Fruit fly (Drosophila melanogaster) whole organism, embryonic: ENCODE data around the gene Rsph3.

Source experiments
- ATbp ChIP-seq: fragments of 200-800 bp; sonication (Bioruptor generic); optimal IDR thresholded peaks from 2 replicates; lab custom pipeline; 2017; ENCODE audit warnings: missing biosample characterization, mild to moderate bottlenecking, missing genetic modification characterization, missing genetic modification reagents
- Adf1 ChIP-seq: fragments of 200-800 bp; sonication (Bioruptor generic); IDR thresholded peaks from 2 replicates; pipeline ENCODE4 v1.3.6; 2022; ENCODE audit warnings: missing biosample characterization, missing genetic modification characterization
- BEAF-32 ChIP-seq: fragments of 200-800 bp; sonication (Bioruptor generic); optimal IDR thresholded peaks from 3 replicates; lab custom pipeline; 2017; ENCODE audit warnings: missing biosample characterization, missing genetic modification characterization, mild to moderate bottlenecking, moderate library complexity, missing genetic modification reagents
- Blimp-1 ChIP-seq: fragments of 200-800 bp; sonication (Bioruptor generic); optimal IDR thresholded peaks from 3 replicates; lab custom pipeline; 2018; ENCODE audit warnings: missing biosample characterization, missing genetic modification characterization, mild to moderate bottlenecking, moderate library complexity, missing genetic modification reagents
- CG10565 ChIP-seq: fragments of 200-800 bp; sonication (Bioruptor generic); optimal IDR thresholded peaks from 3 replicates; lab custom pipeline; 2016; ENCODE audit warnings: missing biosample characterization, mild to moderate bottlenecking, missing genetic modification characterization
- CG10979 ChIP-seq: fragments of 200-800 bp; sonication (Bioruptor generic); optimal IDR thresholded peaks from 2 replicates; lab custom pipeline; 2018; ENCODE audit warnings: missing biosample characterization, mild to moderate bottlenecking, missing genetic modification characterization, moderate library complexity
- CG11723 ChIP-seq: fragments of 200-800 bp; sonication (Bioruptor generic); optimal IDR thresholded peaks from 2 replicates; lab custom pipeline; 2017; ENCODE audit warnings: missing biosample characterization, mild to moderate bottlenecking, missing genetic modification characterization
- CG1233 ChIP-seq: fragments of 200-800 bp; sonication (Bioruptor generic); optimal IDR thresholded peaks from 4 replicates; lab custom pipeline; 2018; ENCODE audit warnings: missing biosample characterization, mild to moderate bottlenecking, missing genetic modification characterization
- CG12659 ChIP-seq: fragments of 200-800 bp; sonication (Bioruptor generic); optimal IDR thresholded peaks from 3 replicates; lab custom pipeline; 2017; ENCODE audit warnings: mild to moderate bottlenecking, missing biosample characterization, missing genetic modification reagents, missing genetic modification characterization
- CG13775 ChIP-seq: fragments of 200-800 bp; sonication (Bioruptor generic); optimal IDR thresholded peaks from 3 replicates; lab custom pipeline; 2017; ENCODE audit warnings: missing biosample characterization, mild to moderate bottlenecking, missing genetic modification characterization
- CG14050 ChIP-seq: fragments of 200-800 bp; sonication (Bioruptor generic); IDR thresholded peaks from 3 replicates; pipeline ENCODE4 v1.3.6; 2022; ENCODE audit warnings: missing biosample characterization, missing genetic modification characterization
- CG1602 ChIP-seq: fragments of 200-800 bp; sonication (Bioruptor generic); optimal IDR thresholded peaks from 3 replicates; lab custom pipeline; 2016; ENCODE audit warnings: missing biosample characterization, missing genetic modification characterization
- CG16815 ChIP-seq: fragments of 200-800 bp; sonication (Bioruptor generic); optimal IDR thresholded peaks from 3 replicates; lab custom pipeline; 2017; ENCODE audit warnings: missing biosample characterization, mild to moderate bottlenecking, missing genetic modification characterization
- CG16863 ChIP-seq: fragments of 200-800 bp; sonication (Bioruptor generic); optimal IDR thresholded peaks from 3 replicates; lab custom pipeline; 2016; ENCODE audit warnings: missing biosample characterization, missing genetic modification characterization
- CG17328 ChIP-seq: fragments of 200-800 bp; sonication (Bioruptor generic); IDR thresholded peaks from 2 replicates; pipeline ENCODE4 v1.3.6; 2022; ENCODE audit warnings: missing biosample characterization, missing genetic modification characterization
- CG17829 ChIP-seq: fragments of 200-800 bp; optimal IDR thresholded peaks from 2 replicates; lab custom pipeline; 2019; ENCODE audit warnings: missing biosample characterization, mild to moderate bottlenecking, missing genetic modification characterization, moderate library complexity
- CG18262 ChIP-seq: fragments of 200-800 bp; optimal IDR thresholded peaks from 3 replicates; lab custom pipeline; 2019; ENCODE audit warnings: missing biosample characterization, mild to moderate bottlenecking, missing genetic modification characterization, moderate library complexity
- CG31441 ChIP-seq: fragments of 200-800 bp; sonication (Bioruptor generic); IDR thresholded peaks from 2 replicates; pipeline ENCODE4 v1.3.6; 2022; ENCODE audit warnings: missing biosample characterization, missing genetic modification characterization
- CG32767 ChIP-seq: fragments of 200-800 bp; sonication (Bioruptor generic); IDR thresholded peaks from 2 replicates; pipeline ENCODE4 v1.3.6; 2022; ENCODE audit warnings: missing biosample characterization, missing genetic modification characterization
- CG32772 ChIP-seq: fragments of 200-800 bp; sonication (Bioruptor generic); IDR thresholded peaks from 2 replicates; pipeline ENCODE4 v1.3.6; 2022; ENCODE audit warnings: missing biosample characterization, missing genetic modification characterization
- CG34224 ChIP-seq: fragments of 200-800 bp; sonication (Bioruptor generic); IDR thresholded peaks from 3 replicates; pipeline ENCODE4 v1.3.6; 2022; ENCODE audit warnings: missing biosample characterization, missing genetic modification characterization; ENCODE audit not compliant: partially characterized antibody
- CG4424 ChIP-seq: fragments of 200-800 bp; sonication (Bioruptor generic); optimal IDR thresholded peaks from 3 replicates; lab custom pipeline; 2016; ENCODE audit warnings: missing biosample characterization, missing genetic modification characterization
- CG7839 ChIP-seq: fragments of 200-800 bp; sonication (Bioruptor generic); optimal IDR thresholded peaks from 3 replicates; lab custom pipeline; 2018; ENCODE audit warnings: missing biosample characterization, mild to moderate bottlenecking, missing genetic modification characterization, moderate library complexity
- CG9727 ChIP-seq: fragments of 200-800 bp; sonication (Bioruptor generic); optimal IDR thresholded peaks from 3 replicates; lab custom pipeline; 2017; ENCODE audit warnings: missing biosample characterization, mild to moderate bottlenecking, missing genetic modification characterization
- Eip74EF ChIP-seq, 2 experiments: fragments of 200-800 bp in 1 of 2; fragments of >200 bp in 1 of 2; sonication (Bioruptor generic) in 1 of 2; optimal IDR thresholded peaks; 2 replicates each; lab custom pipeline; 2017 to 2019; ENCODE audit warnings: missing biosample characterization in 2 of 2, missing genetic modification characterization in 2 of 2, mild to moderate bottlenecking in 1 of 2, moderate library complexity in 1 of 2
- HLH54F ChIP-seq: fragments of 200-800 bp; sonication (Bioruptor generic); optimal IDR thresholded peaks from 3 replicates; lab custom pipeline; 2016; ENCODE audit warnings: missing biosample characterization, missing genetic modification characterization
- Hmr ChIP-seq: fragments of 200-800 bp; sonication (Bioruptor generic); optimal IDR thresholded peaks from 3 replicates; lab custom pipeline; 2017; ENCODE audit warnings: mild to moderate bottlenecking, missing biosample characterization, missing genetic modification reagents, missing genetic modification characterization
- Hr3 ChIP-seq: fragments of 200-800 bp; sonication (Bioruptor generic); optimal IDR thresholded peaks from 3 replicates; lab custom pipeline; 2016; ENCODE audit warnings: missing biosample characterization, missing genetic modification characterization
- Mrtf ChIP-seq: fragments of 200-800 bp; sonication (Bioruptor generic); IDR thresholded peaks from 3 replicates; pipeline ENCODE4 v1.3.6; 2022; ENCODE audit warnings: missing biosample characterization, missing genetic modification characterization
- Myb ChIP-seq: fragments of 200-800 bp; sonication (Bioruptor generic); optimal IDR thresholded peaks from 2 replicates; lab custom pipeline; 2016; ENCODE audit warnings: missing biosample characterization, missing genetic modification characterization
- Neu2 ChIP-seq: fragments of 200-800 bp; sonication (Bioruptor generic); optimal IDR thresholded peaks from 3 replicates; lab custom pipeline; 2016; ENCODE audit warnings: missing biosample characterization, missing genetic modification characterization, borderline replicate concordance
- NfI ChIP-seq: fragments of 200-800 bp; sonication (Bioruptor generic); optimal IDR thresholded peaks from 3 replicates; lab custom pipeline; 2018; ENCODE audit warnings: missing biosample characterization, mild to moderate bottlenecking, missing genetic modification characterization, moderate library complexity
- Oli ChIP-seq: fragments of 200-800 bp; sonication (Bioruptor generic); optimal IDR thresholded peaks from 2 replicates; lab custom pipeline; 2018; ENCODE audit warnings: missing biosample characterization, mild to moderate bottlenecking, missing genetic modification characterization, moderate library complexity
- Rfx ChIP-seq: fragments of 200-800 bp; sonication (Bioruptor generic); IDR thresholded peaks from 2 replicates; pipeline ENCODE4 v1.3.6; 2022; ENCODE audit warnings: missing biosample characterization, missing genetic modification characterization
- Sox100B ChIP-seq: fragments of 200-800 bp; sonication (Bioruptor generic); optimal IDR thresholded peaks from 3 replicates; lab custom pipeline; 2018; ENCODE audit warnings: missing biosample characterization, mild to moderate bottlenecking, missing genetic modification characterization
- ci ChIP-seq: fragments of 200-800 bp; sonication (Bioruptor generic); IDR thresholded peaks from 3 replicates; pipeline ENCODE4 v1.3.6; 2022; ENCODE audit warnings: missing biosample characterization, missing genetic modification characterization
- dmrt11E ChIP-seq: fragments of 200-800 bp; sonication (Bioruptor generic); optimal IDR thresholded peaks from 3 replicates; lab custom pipeline; 2018; ENCODE audit warnings: missing biosample characterization, mild to moderate bottlenecking, missing genetic modification characterization, moderate library complexity
- en ChIP-seq: fragments of 200-800 bp; sonication (Bioruptor generic); optimal IDR thresholded peaks from 2 replicates; lab custom pipeline; 2016; ENCODE audit warnings: missing biosample characterization, missing genetic modification characterization
- fd96Cb ChIP-seq: fragments of 200-800 bp; sonication (Bioruptor generic); optimal IDR thresholded peaks from 2 replicates; lab custom pipeline; 2018; ENCODE audit warnings: missing biosample characterization, mild to moderate bottlenecking, missing genetic modification characterization, moderate library complexity
- gcm2 ChIP-seq: fragments of 200-800 bp; sonication (Bioruptor generic); optimal IDR thresholded peaks from 2 replicates; lab custom pipeline; 2016; ENCODE audit warnings: missing biosample characterization, missing genetic modification characterization
- gsb ChIP-seq: fragments of 200-800 bp; sonication (Bioruptor generic); IDR thresholded peaks from 2 replicates; pipeline ENCODE4 v1.3.6; 2022; ENCODE audit warnings: missing biosample characterization, missing genetic modification characterization
- ham ChIP-seq: fragments of 200-800 bp; sonication (Bioruptor generic); IDR thresholded peaks from 2 replicates; pipeline ENCODE4 v1.3.6; 2022; ENCODE audit warnings: missing biosample characterization, missing genetic modification characterization
- hth ChIP-seq: fragments of >200 bp; optimal IDR thresholded peaks from 2 replicates; lab custom pipeline; 2017; ENCODE audit warnings: inconsistent platforms
- ind ChIP-seq: fragments of 200-800 bp; sonication (Bioruptor generic); optimal IDR thresholded peaks from 3 replicates; lab custom pipeline; 2016; ENCODE audit warnings: missing biosample characterization, missing genetic modification characterization
- nmo ChIP-seq: fragments of 200-800 bp; sonication (Bioruptor generic); optimal IDR thresholded peaks from 2 replicates; lab custom pipeline; 2018; ENCODE audit warnings: missing biosample characterization, mild to moderate bottlenecking, missing genetic modification characterization, moderate library complexity
- run ChIP-seq: fragments of 200-800 bp; sonication (Bioruptor generic); optimal IDR thresholded peaks from 3 replicates; lab custom pipeline; 2018; ENCODE audit warnings: missing biosample characterization, mild to moderate bottlenecking, missing genetic modification characterization
- sc ChIP-seq, 3 experiments: fragments of >200 bp in 2 of 3; fragments of 200-800 bp in 1 of 3; sonication (Bioruptor generic) in 1 of 3; optimal IDR thresholded peaks; 2 replicates in 2 of 3; 3 replicates in 1 of 3; lab custom pipeline; 2017; ENCODE audit warnings: mild to moderate bottlenecking in 1 of 3, missing biosample characterization in 1 of 3, missing genetic modification characterization in 1 of 3, missing genetic modification reagents in 1 of 3
- sr ChIP-seq: fragments of 200-800 bp; sonication (Bioruptor generic); IDR thresholded peaks from 3 replicates; pipeline ENCODE4 v1.3.6; 2022; ENCODE audit warnings: missing biosample characterization, missing genetic modification characterization
- twi ChIP-seq: fragments of 200-800 bp; optimal IDR thresholded peaks from 2 replicates; lab custom pipeline; 2019; ENCODE audit warnings: missing biosample characterization, mild to moderate bottlenecking, missing genetic modification characterization, moderate library complexity

The Rsph3 gene

dm6 chr3L:6797395-6798006 lies 34.5 kb upstream of the Rsph3 start (continued):
- peak; percentile 34 for TF ChIP-seq Blimp-1 (GFP tag; lab: Kevin White, UChicago)
- peak; percentile 61 for TF ChIP-seq CG18262 (tag; lab: Kevin White, UChicago)
- no peak for TF ChIP-seq CG10565 (GFP tag; lab: Kevin White, UChicago)
- TF ChIP-seq en (GFP tag; lab: Kevin White, UChicago), result no peak
- TF ChIP-seq Adf1 (GFP tag; lab: Robert Waterston, UW), result no peak
- TF ChIP-seq run, result no peak
- TF ChIP-seq ci, result 0 out of 3 replicates have a peak, but pooled peaks have one; percentile 30
- TF ChIP-seq gcm2 (GFP tag; lab: Kevin White, UChicago), result no peak
- peak; percentile 2 for TF ChIP-seq Hr3 (GFP tag; lab: Kevin White, UChicago)
- peak; percentile 33 for TF ChIP-seq CG17829 (tag; lab: Kevin White, UChicago)
- no peak for TF ChIP-seq BEAF-32 (GFP tag; lab: Kevin White, UChicago)
- peak; percentile 50 for TF ChIP-seq Sox100B (GFP tag; lab: Kevin White, UChicago)
- peak; percentile 43; the same call in 1 of the 2 replicates for TF ChIP-seq CG31441 (GFP tag; lab: Robert Waterston, UW)
- TF ChIP-seq CG17328 (GFP tag; lab: Robert Waterston, UW), result peak; percentile 8; the same call in 1 of the 2 replicates
- TF ChIP-seq nmo (GFP tag; lab: Kevin White, UChicago), result peak; percentile 72
- TF ChIP-seq twi (tag; lab: Kevin White, UChicago), result no peak
- TF ChIP-seq sr, result no peak
- no peak for TF ChIP-seq Myb
- peak; percentile 59 for TF ChIP-seq dmrt11E
- TF ChIP-seq CG1602 (GFP tag; lab: Kevin White, UChicago), result peak; percentile 36
- TF ChIP-seq CG13775 (GFP tag; lab: Kevin White, UChicago), result peak; percentile 0
- TF ChIP-seq CG32767 (GFP tag; lab: Robert Waterston, UW), result no peak
- peak; percentile 39 for TF ChIP-seq fd96Cb (tag; lab: Kevin White, UChicago)
- peak; percentile 50 for TF ChIP-seq Oli
- TF ChIP-seq NfI, result peak; percentile 1
- TF ChIP-seq ham (GFP tag; lab: Robert Waterston, UW), result no peak
- TF ChIP-seq gsb (GFP tag; lab: Robert Waterston, UW), result no peak
- no peak for TF ChIP-seq CG16863 (GFP tag; lab: Kevin White, UChicago)
- TF ChIP-seq CG9727 (GFP tag; lab: Kevin White, UChicago), result peak; percentile 56
- TF ChIP-seq CG7839 (tag; lab: Kevin White, UChicago), result peak; percentile 58
- TF ChIP-seq ATbp, result peak; percentile 6
- TF ChIP-seq CG32772, result 0 out of 2 replicates have a peak, but pooled peaks have one; percentile 14
- TF ChIP-seq CG10979 (tag; lab: Kevin White, UChicago), result peak; percentile 71
- TF ChIP-seq CG4424, result peak; percentile 25
- peak; percentile 1 for TF ChIP-seq ind (GFP tag; lab: Kevin White, UChicago)
- no peak for TF ChIP-seq HLH54F (GFP tag; lab: Kevin White, UChicago)
- TF ChIP-seq CG34224, result no peak
- TF ChIP-seq sc (optimal IDR thresholded peaks at IDR 0.05; lab: Kevin White, UChicago), result no peak
- peak; percentile 2 for TF ChIP-seq sc (GFP tag; optimal IDR thresholded peaks at IDR 0.05; lab: Kevin White, UChicago)
- TF ChIP-seq Hmr (GFP tag; lab: Kevin White, UChicago), result peak; percentile 8
- TF ChIP-seq hth (lab: Kevin White, UChicago), result no peak
- no peak for TF ChIP-seq Neu2
- TF ChIP-seq Eip74EF (GFP tag; optimal IDR thresholded peaks at IDR 0.05; lab: Kevin White, UChicago), result no peak
- peak; percentile 14 for TF ChIP-seq CG1233 (GFP tag; lab: Kevin White, UChicago)
- peak; percentile 9 for TF ChIP-seq CG11723 (GFP tag; lab: Kevin White, UChicago)
- peak; percentile 0 for TF ChIP-seq CG16815 (GFP tag; lab: Kevin White, UChicago)
- no peak for TF ChIP-seq Mrtf (GFP tag; lab: Robert Waterston, UW)
- no peak; the same call in 1 of the 2 replicates for TF ChIP-seq Rfx (GFP tag; lab: Robert Waterston, UW)
- no peak for TF ChIP-seq CG12659 (GFP tag; lab: Kevin White, UChicago)
- TF ChIP-seq CG14050 (GFP tag; lab: Robert Waterston, UW), result no peak
